Worm (Caenorhabditis elegans): ENCODE results near the gene K10D2.5.

DNA sequence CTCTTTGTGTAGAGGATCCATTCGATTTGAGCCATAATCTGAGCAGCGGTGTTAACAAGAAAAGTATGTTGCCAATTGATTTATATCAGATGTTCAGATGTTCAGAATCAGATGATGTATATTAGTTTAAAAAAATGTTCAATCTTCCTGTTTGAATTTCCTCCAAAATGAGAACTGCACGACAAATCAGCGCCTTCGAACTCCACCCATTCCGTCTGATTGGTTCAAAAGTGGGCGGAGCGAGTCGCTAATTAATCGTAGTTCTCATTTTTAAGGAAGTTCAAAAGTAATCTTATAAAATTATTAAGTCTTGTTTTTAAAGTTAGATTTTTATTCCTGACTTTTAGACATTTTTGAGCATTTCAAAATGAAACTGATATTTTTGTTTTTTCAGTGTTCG, 6.6 kb downstream of the K10D2.5 start:
- TF ChIP-seq ztf-11 (tag; optimal IDR thresholded peaks at IDR 0.05) = no peak
- TF ChIP-seq fos-1 (tag; optimal IDR thresholded peaks at IDR 0.05) = no peak
- TF ChIP-seq egl-27 (tag; optimal IDR thresholded peaks at IDR 0.05) = no peak
- no peak for TF ChIP-seq elt-3 (tag; optimal IDR thresholded peaks at IDR 0.05)
- no peak for TF ChIP-seq nhr-11 (tag; optimal IDR thresholded peaks at IDR 0.05)
- TF ChIP-seq mdl-1 (tag; optimal IDR thresholded peaks at IDR 0.05) = no peak
- no peak for TF ChIP-seq elt-1 (tag; optimal IDR thresholded peaks at IDR 0.05)
- no peak for TF ChIP-seq tbx-2 (tag; optimal IDR thresholded peaks at IDR 0.05)
- TF ChIP-seq mml-1 (tag; optimal IDR thresholded peaks at IDR 0.05) = no peak
- TF ChIP-seq egl-5 (tag; optimal IDR thresholded peaks at IDR 0.05) = no peak
- no peak for TF ChIP-seq unc-62 (GFP tag; optimal IDR thresholded peaks at IDR 0.05)
